Worm (Caenorhabditis elegans) whole organism, late embryonic: ENCODE measurements around the gene tdp-1.

Experiments
- F13H6.1 ChIP-seq: sonication (generic microtip); optimal IDR thresholded peaks from 2 replicates; lab custom pipeline; 2016; ENCODE audit warnings: missing genetic modification characterization, missing compliant biosample characterization
- K02D7.2 ChIP-seq: sonication (generic microtip); optimal IDR thresholded peaks from 2 replicates; lab custom pipeline; 2017; ENCODE audit warnings: mild to moderate bottlenecking, missing genetic modification characterization, missing compliant biosample characterization
- K09A11.1 ChIP-seq: sonication (generic microtip); optimal IDR thresholded peaks from 2 replicates; lab custom pipeline; 2017; ENCODE audit warnings: antibody characterized with exemption, mild to moderate bottlenecking, missing genetic modification characterization, missing compliant biosample characterization; ENCODE audit not compliant: insufficient read depth
- ahr-1 ChIP-seq: sonication (generic microtip); optimal IDR thresholded peaks from 2 replicates; lab custom pipeline; 2016; ENCODE audit warnings: missing genetic modification characterization, missing compliant biosample characterization
- ama-1 ChIP-seq: fragments of 150-350 bp; optimal IDR thresholded peaks from 2 replicates; lab custom pipeline; 2014
- ceh-14 ChIP-seq: sonication (generic microtip); optimal IDR thresholded peaks from 2 replicates; lab custom pipeline; 2016; ENCODE audit warnings: missing genotype, missing genetic modification characterization, missing compliant biosample characterization
- ceh-19 ChIP-seq: fragments of 200-800 bp; sonication (Bioruptor generic); optimal IDR thresholded peaks from 2 replicates; lab custom pipeline; 2018; ENCODE audit warnings: mild to moderate bottlenecking, missing genetic modification characterization, missing compliant biosample characterization
- ceh-22 ChIP-seq: sonication (generic microtip); optimal IDR thresholded peaks from 2 replicates; lab custom pipeline; 2017; ENCODE audit warnings: missing biosample characterization, missing genetic modification characterization
- ceh-31 ChIP-seq: sonication (generic microtip); optimal IDR thresholded peaks from 2 replicates; lab custom pipeline; 2016; ENCODE audit warnings: missing genetic modification characterization, missing compliant biosample characterization
- ceh-34 ChIP-seq: sonication (generic microtip); optimal IDR thresholded peaks from 2 replicates; lab custom pipeline; 2016; ENCODE audit warnings: mild to moderate bottlenecking, missing genetic modification characterization, missing compliant biosample characterization
- ceh-45 ChIP-seq: fragments of 200-800 bp; sonication (Bioruptor generic); IDR thresholded peaks from 2 replicates; pipeline ENCODE4 v1.3.6; 2022; ENCODE audit warnings: missing genetic modification reagents, missing genetic modification characterization, missing compliant biosample characterization
- ceh-48 ChIP-seq: sonication (generic microtip); optimal IDR thresholded peaks from 2 replicates; lab custom pipeline; 2016; ENCODE audit warnings: missing genetic modification characterization, inconsistent platforms, missing compliant biosample characterization
- ceh-6 ChIP-seq: fragments of 200-800 bp; sonication (Bioruptor generic); optimal IDR thresholded peaks from 2 replicates; lab custom pipeline; 2018; ENCODE audit warnings: mild to moderate bottlenecking, missing genetic modification characterization, missing compliant biosample characterization
- ceh-9 ChIP-seq: sonication (generic microtip); optimal IDR thresholded peaks from 2 replicates; lab custom pipeline; 2016; ENCODE audit warnings: mild to moderate bottlenecking, missing genetic modification characterization, inconsistent platforms, missing compliant biosample characterization
- dmd-4 ChIP-seq: sonication (generic microtip); optimal IDR thresholded peaks from 2 replicates; lab custom pipeline; 2016; ENCODE audit warnings: borderline replicate concordance, missing genetic modification characterization, missing compliant biosample characterization
- dve-1 ChIP-seq: sonication (generic microtip); optimal IDR thresholded peaks from 2 replicates; lab custom pipeline; 2017; ENCODE audit warnings: antibody characterized with exemption, mild to moderate bottlenecking, missing genetic modification characterization, missing compliant biosample characterization
- elt-2 ChIP-seq: sonication (generic microtip); optimal IDR thresholded peaks from 2 replicates; lab custom pipeline; 2016; ENCODE audit warnings: missing genetic modification reagents, missing genetic modification characterization, missing compliant biosample characterization
- ets-4 ChIP-seq: sonication (generic microtip); optimal IDR thresholded peaks from 2 replicates; lab custom pipeline; 2016; ENCODE audit warnings: missing genetic modification characterization, missing compliant biosample characterization
- eyg-1 ChIP-seq: sonication (generic microtip); optimal IDR thresholded peaks from 2 replicates; lab custom pipeline; 2016; ENCODE audit warnings: missing genotype, missing genetic modification characterization, missing compliant biosample characterization
- fkh-10 ChIP-seq: fragments of 150-350 bp; optimal IDR thresholded peaks from 2 replicates; lab custom pipeline; 2014; ENCODE audit warnings: missing biosample characterization, missing genetic modification reagents, missing genetic modification characterization
- gmeb-2 ChIP-seq: sonication (generic microtip); optimal IDR thresholded peaks from 2 replicates; lab custom pipeline; 2016; ENCODE audit warnings: missing genetic modification characterization, inconsistent platforms, missing compliant biosample characterization
- hlh-15 ChIP-seq: sonication (generic microtip); optimal IDR thresholded peaks from 2 replicates; lab custom pipeline; 2016; ENCODE audit warnings: missing genetic modification characterization, missing compliant biosample characterization
- hlh-6 ChIP-seq: sonication (generic microtip); optimal IDR thresholded peaks from 2 replicates; lab custom pipeline; 2016; ENCODE audit warnings: missing genotype, missing genetic modification characterization, missing compliant biosample characterization
- lim-6 ChIP-seq: sonication (generic microtip); optimal IDR thresholded peaks from 2 replicates; lab custom pipeline; 2016; ENCODE audit warnings: missing genetic modification characterization, missing compliant biosample characterization
- lin-11 ChIP-seq: fragments of 200-800 bp; sonication (Bioruptor generic); optimal IDR thresholded peaks from 2 replicates; lab custom pipeline; 2018; ENCODE audit warnings: mild to moderate bottlenecking, missing genetic modification characterization, missing compliant biosample characterization
- madf-2 ChIP-seq: sonication (generic microtip); optimal IDR thresholded peaks from 2 replicates; lab custom pipeline; 2017; ENCODE audit warnings: missing genetic modification characterization, missing compliant biosample characterization
- mec-3 ChIP-seq: sonication (generic microtip); optimal IDR thresholded peaks from 2 replicates; lab custom pipeline; 2016; ENCODE audit warnings: borderline replicate concordance, missing genetic modification characterization, missing compliant biosample characterization
- nfya-1 ChIP-seq: sonication (generic microtip); optimal IDR thresholded peaks from 2 replicates; lab custom pipeline; 2017; ENCODE audit warnings: missing genetic modification characterization, mild to moderate bottlenecking, missing compliant biosample characterization, antibody characterized with exemption, moderate library complexity
- nhr-11 ChIP-seq: fragments of 150-350 bp; optimal IDR thresholded peaks from 2 replicates; lab custom pipeline; 2014; ENCODE audit warnings: missing biosample characterization, missing genetic modification characterization
- npax-4 ChIP-seq: sonication (generic microtip); optimal IDR thresholded peaks from 2 replicates; lab custom pipeline; 2016; ENCODE audit warnings: missing genetic modification characterization, missing compliant biosample characterization
- pat-9 ChIP-seq: fragments of 200-800 bp; sonication (Bioruptor generic); optimal IDR thresholded peaks from 2 replicates; lab custom pipeline; 2018; ENCODE audit warnings: mild to moderate bottlenecking, missing genetic modification characterization, moderate library complexity, missing compliant biosample characterization
- pax-1 ChIP-seq: fragments of 150-350 bp; optimal IDR thresholded peaks from 2 replicates; lab custom pipeline; 2014; ENCODE audit warnings: missing biosample characterization, missing genetic modification characterization
- pha-2 ChIP-seq: sonication (generic microtip); optimal IDR thresholded peaks from 2 replicates; lab custom pipeline; 2017; ENCODE audit warnings: mild to moderate bottlenecking, missing genetic modification characterization, missing compliant biosample characterization
- pqm-1 ChIP-seq: sonication (generic microtip); optimal IDR thresholded peaks from 2 replicates; lab custom pipeline; 2016; ENCODE audit warnings: missing genetic modification characterization, missing compliant biosample characterization
- pros-1 ChIP-seq: fragments of 150-350 bp; optimal IDR thresholded peaks from 2 replicates; lab custom pipeline; 2014; ENCODE audit warnings: missing biosample characterization, missing genetic modification reagents, missing genetic modification characterization
- rnt-1 ChIP-seq: sonication (generic microtip); optimal IDR thresholded peaks from 2 replicates; lab custom pipeline; 2016; ENCODE audit warnings: missing genetic modification characterization, missing compliant biosample characterization
- sdc-2 ChIP-seq: sonication (generic microtip); optimal IDR thresholded peaks from 2 replicates; lab custom pipeline; 2016; ENCODE audit warnings: missing genotype, missing genetic modification characterization, missing compliant biosample characterization
- sox-4 ChIP-seq: sonication (generic microtip); optimal IDR thresholded peaks from 2 replicates; lab custom pipeline; 2017; ENCODE audit warnings: mild to moderate bottlenecking, missing genetic modification characterization, inconsistent platforms, missing compliant biosample characterization
- tbx-2 ChIP-seq: sonication (generic microtip); optimal IDR thresholded peaks from 2 replicates; lab custom pipeline; 2016; ENCODE audit warnings: missing genetic modification characterization, missing compliant biosample characterization
- tbx-7 ChIP-seq: sonication (generic microtip); optimal IDR thresholded peaks from 2 replicates; lab custom pipeline; 2016; ENCODE audit warnings: missing genotype, missing genetic modification characterization, missing compliant biosample characterization
- unc-42 ChIP-seq: sonication (generic microtip); optimal IDR thresholded peaks from 2 replicates; lab custom pipeline; 2016; ENCODE audit warnings: missing genotype, missing genetic modification characterization, missing compliant biosample characterization
- unc-86 ChIP-seq: sonication (generic microtip); optimal IDR thresholded peaks from 2 replicates; lab custom pipeline; 2016; ENCODE audit warnings: missing genetic modification characterization, missing compliant biosample characterization
- zip-5 ChIP-seq: sonication (generic microtip); optimal IDR thresholded peaks from 2 replicates; lab custom pipeline; 2016; ENCODE audit warnings: missing genetic modification characterization, missing compliant biosample characterization

The tdp-1 gene

ce11 chrII:9028096-9028495 is 30.5 kb downstream of the tdp-1 start:
- TF ChIP-seq ceh-19 (GFP tag; lab: Kevin White, UChicago) (no peak), tbx-2 (tag; lab: Kevin White, UChicago) (no peak), hlh-6 (tag; lab: Kevin White, UChicago) (no peak), fkh-10 (no peak), ets-4 (tag; lab: Kevin White, UChicago) (no peak), pha-2 (no peak), unc-86 (tag; lab: Kevin White, UChicago) (no peak)

- TF ChIP-seq ceh-14 (tag; lab: Kevin White, UChicago) (no peak), ets-4 (tag; lab: Kevin White, UChicago) (no peak), lim-6 (no peak), ceh-22 (no peak)
- TF ChIP-seq, all 69 proteins: peak for 0
Observed at ce11 chrII:9029218-9029672, 31.6 kb downstream of the tdp-1 start, which contains the start of gene F37B12.1. Gene F37B12.1, minus strand, starts transcription at chrII:9029268.

DNA sequence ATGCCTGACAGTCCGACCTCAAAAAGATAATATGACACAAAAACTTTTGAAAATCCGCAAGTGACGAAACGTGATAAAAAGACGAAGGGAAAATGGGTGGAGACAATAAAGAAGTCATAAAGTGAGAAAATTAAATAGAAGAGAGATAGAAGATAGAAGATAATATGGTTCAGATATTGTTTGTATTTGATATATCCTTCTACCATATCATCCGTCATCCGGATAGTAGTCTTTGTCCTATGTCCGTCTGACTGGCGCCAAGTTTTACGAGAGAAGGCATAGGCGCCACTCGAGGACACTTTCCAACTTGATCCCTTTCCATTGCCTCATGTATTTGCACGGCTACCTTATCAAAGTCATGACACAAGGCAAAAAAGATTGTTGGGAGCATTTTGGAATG is 34.3 kb downstream of the tdp-1 start:
- TF ChIP-seq lim-6: no peak
- TF ChIP-seq ceh-6: no peak
- no peak for TF ChIP-seq ama-1 (lab: Kevin White, UChicago)
- TF ChIP-seq rnt-1: no peak
- no peak for TF ChIP-seq ceh-48
- no peak for TF ChIP-seq ceh-34 (tag; lab: Kevin White, UChicago)
- TF ChIP-seq sox-4 (tag; lab: Kevin White, UChicago): no peak
- TF ChIP-seq ahr-1: no peak
- TF ChIP-seq madf-2 (tag; lab: Kevin White, UChicago): no peak

- TF ChIP-seq dve-1 (no peak), lin-11 (no peak), unc-42 (no peak), nfya-1 (tag; lab: Kevin White, UChicago) (no peak), K09A11.1 (tag; lab: Kevin White, UChicago) (no peak), pat-9 (tag; lab: Kevin White, UChicago) (no peak), ceh-45 (GFP tag; lab: Robert Waterston, UW) (no peak), nhr-11 (tag; lab: Kevin White, UChicago) (no peak), K02D7.2 (tag; lab: Kevin White, UChicago) (no peak)
Observed at ce11 chrII:9033034-9033433, 35.4 kb downstream of the tdp-1 start.

ce11 chrII:9038201-9038600 is 40.6 kb downstream of the tdp-1 start, which contains the start of gene gcs-1:
Gene gcs-1, minus strand, starts transcription at chrII:9038301.
- TF ChIP-seq fkh-10: no peak
- TF ChIP-seq, all 69 proteins: peak for 0

DNA sequence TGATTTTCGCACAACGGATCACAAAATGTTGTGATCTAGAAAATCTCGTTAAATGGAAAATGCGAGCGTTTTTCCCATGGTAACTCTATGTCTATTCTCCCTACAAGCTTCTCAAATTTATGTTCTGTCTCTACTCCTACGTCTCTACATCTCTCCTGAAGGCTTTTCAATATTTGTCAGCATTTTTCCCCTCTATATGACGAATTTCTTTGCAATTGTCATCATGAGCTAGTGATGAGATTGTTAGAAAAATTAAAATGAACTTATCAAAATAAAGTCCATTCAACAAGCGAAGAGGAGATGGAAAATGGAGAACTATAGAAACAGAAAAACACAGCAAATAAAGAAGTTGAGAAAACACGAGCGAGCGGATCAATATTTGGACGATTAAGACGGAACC is 41.1 kb downstream of the tdp-1 start:
- TF ChIP-seq tbx-7 (no peak), pros-1 (no peak), nhr-11 (tag; lab: Kevin White, UChicago) (no peak), mec-3 (no peak), ets-4 (tag; lab: Kevin White, UChicago) (no peak)

- TF ChIP-seq hlh-15 (no peak), pqm-1 (tag; lab: Kevin White, UChicago) (no peak), dmd-4 (no peak), ceh-19 (GFP tag; lab: Kevin White, UChicago) (no peak), ceh-45 (GFP tag; lab: Robert Waterston, UW) (no peak), dve-1 (no peak), zip-5 (tag; lab: Kevin White, UChicago) (no peak), ceh-9 (tag; lab: Kevin White, UChicago) (no peak), ceh-6 (no peak), gmeb-2 (tag; lab: Kevin White, UChicago) (no peak), fkh-10 (no peak), npax-4 (tag; lab: Kevin White, UChicago) (no peak), sdc-2 (tag; lab: Kevin White, UChicago) (no peak), pax-1 (tag; lab: Kevin White, UChicago) (no peak), elt-2 (tag; lab: Kevin White, UChicago) (no peak), F13H6.1 (tag; lab: Kevin White, UChicago) (no peak), K02D7.2 (tag; lab: Kevin White, UChicago) (no peak), ceh-31 (tag; lab: Kevin White, UChicago) (no peak), eyg-1 (no peak)
Observed at ce11 chrII:9041306-9041705, 43.7 kb downstream of the tdp-1 start, which contains the start of gene F37B12.3. Gene F37B12.3, minus strand, starts transcription at chrII:9041406.
